Fruit fly (Drosophila melanogaster): ENCODE data around the gene CG14325.

dm6 chr3R:17602974-17603373 is 24.0 kb upstream of the CG14325 start:
- no peak for TF ChIP-seq Abd-B (GFP tag; optimal IDR thresholded peaks at IDR 0.05)
- TF ChIP-seq woc (GFP tag; optimal IDR thresholded peaks at IDR 0.05) = no peak
- TF ChIP-seq Jra (GFP tag; optimal IDR thresholded peaks at IDR 0.05) = no peak
- TF ChIP-seq br (GFP tag; optimal IDR thresholded peaks at IDR 0.05) = no peak
- no peak for TF ChIP-seq dl (GFP tag; optimal IDR thresholded peaks at IDR 0.05; ENCODE audit: insufficient read depth in 1 of 2, partially characterized antibody in 2 of 2)
- no peak for TF ChIP-seq usp (GFP tag; optimal IDR thresholded peaks at IDR 0.05)
- no peak for TF ChIP-seq CrebA (GFP tag; optimal IDR thresholded peaks at IDR 0.05; ENCODE audit: borderline replicate concordance)
- TF ChIP-seq Vsx2 (GFP tag; optimal IDR thresholded peaks at IDR 0.05; ENCODE audit: partially characterized antibody) = no peak
